Fruit fly (Drosophila melanogaster) whole organism, prepupa: ENCODE results near the gene CG31111.

Source experiments
- Blimp-1 ChIP-seq: fragments of 200-800 bp; sonication (Bioruptor generic); optimal IDR thresholded peaks from 3 replicates; lab custom pipeline; 2017; ENCODE audit warnings: missing biosample characterization, missing genetic modification characterization, mild to moderate bottlenecking, moderate library complexity, missing genetic modification reagents
- CG11762 ChIP-seq: fragments of 200-800 bp; sonication (Bioruptor generic); optimal IDR thresholded peaks from 3 replicates; lab custom pipeline; 2016; ENCODE audit warnings: missing biosample characterization, missing genetic modification characterization; ENCODE audit not compliant: insufficient read depth
- CG9139 ChIP-seq: fragments of 200-800 bp; sonication (Bioruptor generic); optimal IDR thresholded peaks from 3 replicates; lab custom pipeline; 2017; ENCODE audit warnings: missing biosample characterization, mild to moderate bottlenecking, missing genetic modification characterization
- Eip75B ChIP-seq: fragments of 200-800 bp; sonication (Bioruptor generic); optimal IDR thresholded peaks from 3 replicates; lab custom pipeline; 2016; ENCODE audit warnings: missing biosample characterization, missing genetic modification characterization
- Met ChIP-seq: fragments of 200-800 bp; sonication (Bioruptor generic); optimal IDR thresholded peaks from 3 replicates; lab custom pipeline; 2016; ENCODE audit warnings: missing biosample characterization, missing genetic modification characterization
- Sox14 ChIP-seq: fragments of 200-800 bp; sonication (Bioruptor generic); optimal IDR thresholded peaks from 3 replicates; lab custom pipeline; 2016; ENCODE audit warnings: missing biosample characterization, missing genetic modification characterization

DNA sequence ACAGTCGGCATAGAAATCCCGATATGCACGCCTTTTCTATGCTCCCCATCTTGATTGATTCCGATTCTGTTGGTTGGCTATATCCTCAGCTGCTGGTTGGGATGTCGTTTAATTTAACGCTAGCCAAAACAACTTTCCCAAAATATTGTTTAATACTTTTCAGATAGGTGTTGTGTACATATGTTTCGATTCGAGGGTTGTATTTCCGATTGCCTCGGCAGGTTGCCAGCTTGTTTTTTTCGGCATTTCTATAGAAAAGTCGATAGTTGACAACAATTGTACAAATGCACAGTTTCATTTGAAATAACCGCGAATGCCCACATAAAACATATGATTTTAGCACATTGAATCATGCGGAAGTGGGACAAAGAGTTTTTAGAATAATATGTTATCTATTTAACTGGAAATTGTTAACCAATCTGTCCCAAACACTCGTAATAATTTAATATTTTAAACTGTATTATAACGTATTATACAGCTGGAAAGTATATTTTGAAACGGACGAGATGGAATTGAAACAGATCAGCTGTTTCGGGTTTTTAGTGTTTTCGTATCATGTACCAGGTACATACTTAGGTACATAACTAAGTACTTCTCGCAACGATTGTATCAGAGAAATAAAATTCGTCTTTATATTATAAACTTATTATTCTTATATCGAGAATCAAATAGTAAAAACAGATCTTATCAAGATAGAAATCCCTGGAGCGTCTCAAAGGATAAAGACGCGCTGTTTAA is 1.4 kb downstream of the CG31111 start, which contains the start of gene CG31109:
- TF ChIP-seq Met (GFP tag; lab: Kevin White, UChicago) (no peak), CG11762 (no peak), Blimp-1 (no peak), Sox14 (GFP tag; lab: Kevin White, UChicago) (no peak), CG9139 (no peak), Eip75B (GFP tag; lab: Kevin White, UChicago) (no peak)
